Worm (Caenorhabditis elegans) whole organism, L1 larva: ENCODE results near the gene AH10.2.

Source experiments
- C16A3.4 ChIP-seq: fragments of 150-350 bp; optimal IDR thresholded peaks from 2 replicates; lab custom pipeline; 2014; ENCODE audit warnings: missing biosample characterization, missing genetic modification characterization
- Y116A8C.19 ChIP-seq: sonication (generic microtip); optimal IDR thresholded peaks from 2 replicates; lab custom pipeline; 2016; ENCODE audit warnings: missing compliant biosample characterization, missing genetic modification characterization, borderline replicate concordance
- alr-1 ChIP-seq: fragments of 200-800 bp; sonication (Bioruptor generic); optimal IDR thresholded peaks from 2 replicates; lab custom pipeline; 2018; ENCODE audit warnings: borderline replicate concordance, mild to moderate bottlenecking, missing genetic modification characterization, missing compliant biosample characterization
- aly-2 ChIP-seq: fragments of 150-350 bp; optimal IDR thresholded peaks from 2 replicates; lab custom pipeline; 2014; ENCODE audit warnings: missing biosample characterization, missing genetic modification characterization
- ama-1 ChIP-seq: fragments of 150-350 bp; optimal IDR thresholded peaks from 2 replicates; lab custom pipeline; 2014
- blmp-1 ChIP-seq: fragments of 150-350 bp; optimal IDR thresholded peaks from 2 replicates; lab custom pipeline; 2014; ENCODE audit warnings: missing biosample characterization, missing genetic modification characterization
- ceh-63 ChIP-seq: fragments of 200-800 bp; sonication (Bioruptor generic); optimal IDR thresholded peaks from 2 replicates; lab custom pipeline; 2018; ENCODE audit warnings: mild to moderate bottlenecking, missing genetic modification characterization, missing compliant biosample characterization
- ceh-82 ChIP-seq, 3 experiments: fragments of 150-350 bp in 1 of 3; sonication (generic microtip) in 2 of 3; optimal IDR thresholded peaks; 2 replicates each; lab custom pipeline; 2014 to 2017; ENCODE audit warnings: missing biosample characterization in 3 of 3, missing genetic modification characterization in 3 of 3
- ceh-88 ChIP-seq: fragments of 200-800 bp; sonication (Bioruptor generic); IDR thresholded peaks from 2 replicates; pipeline ENCODE4 v1.3.6; 2022; ENCODE audit warnings: missing genetic modification characterization, missing compliant biosample characterization
- ceh-90 ChIP-seq: sonication (generic microtip); optimal IDR thresholded peaks from 2 replicates; lab custom pipeline; 2016; ENCODE audit warnings: missing genetic modification characterization, missing compliant biosample characterization
- dpl-1 ChIP-seq, 3 experiments: fragments of 150-350 bp in 2 of 3; sonication (generic microtip) in 1 of 3; optimal IDR thresholded peaks; 2 replicates each; lab custom pipeline; 2014 to 2017; ENCODE audit warnings: missing biosample characterization in 3 of 3, missing genetic modification characterization in 3 of 3, missing genetic modification reagents in 3 of 3
- dsc-1 ChIP-seq: sonication (generic microtip); optimal IDR thresholded peaks from 2 replicates; lab custom pipeline; 2016; ENCODE audit warnings: mild to moderate bottlenecking, missing genetic modification characterization, missing compliant biosample characterization
- efl-1 ChIP-seq, 4 experiments: fragments of 150-350 bp; optimal IDR thresholded peaks in 3 of 4; peaks in 1 of 4; 1 replicate in 1 of 4; 2 replicates in 3 of 4; lab custom pipeline; 2014; ENCODE audit warnings: missing biosample characterization in 2 of 4, missing genetic modification characterization in 2 of 4, missing genetic modification reagents in 2 of 4
- elt-2 ChIP-seq: sonication (generic microtip); optimal IDR thresholded peaks from 2 replicates; lab custom pipeline; 2016; ENCODE audit warnings: missing genetic modification characterization, mild to moderate bottlenecking, inconsistent platforms, missing compliant biosample characterization, missing genetic modification reagents
- elt-3 ChIP-seq, 6 experiments: fragments of 150-350 bp in 1 of 6; sonication (generic microtip); optimal IDR thresholded peaks; 2 replicates each; lab custom pipeline; 2017 to 2018; ENCODE audit warnings: missing biosample characterization in 6 of 6, missing genetic modification characterization in 6 of 6, inconsistent platforms in 1 of 6
- fkh-10 ChIP-seq: sonication (generic microtip); optimal IDR thresholded peaks from 2 replicates; lab custom pipeline; 2017; ENCODE audit warnings: missing biosample characterization, missing genetic modification reagents, missing genetic modification characterization
- fkh-4 ChIP-seq: sonication (generic microtip); optimal IDR thresholded peaks from 2 replicates; lab custom pipeline; 2016; ENCODE audit warnings: missing compliant biosample characterization, missing genetic modification characterization, borderline replicate concordance
- irx-1 ChIP-seq: sonication (generic microtip); optimal IDR thresholded peaks from 2 replicates; lab custom pipeline; 2016; ENCODE audit warnings: missing genetic modification characterization, missing compliant biosample characterization
- isw-1 ChIP-seq: fragments of 200-800 bp; sonication (Bioruptor generic); IDR thresholded peaks from 2 replicates; pipeline ENCODE4 v1.3.6; 2022; ENCODE audit warnings: missing genetic modification characterization, missing compliant biosample characterization
- lin-15B ChIP-seq: fragments of 150-350 bp; sonication (generic microtip); optimal IDR thresholded peaks from 3 replicates; lab custom pipeline; 2014; ENCODE audit warnings: missing biosample characterization, missing genetic modification characterization
- lin-35 ChIP-seq, 2 experiments: fragments of 150-350 bp; optimal IDR thresholded peaks; 2 replicates each; lab custom pipeline; 2014; ENCODE audit warnings: missing biosample characterization in 2 of 2, missing genetic modification characterization in 2 of 2, missing genetic modification reagents in 2 of 2
- lsy-2 ChIP-seq, 2 experiments: fragments of 150-350 bp; optimal IDR thresholded peaks; 2 replicates each; lab custom pipeline; 2014; ENCODE audit warnings: missing biosample characterization in 2 of 2, missing genetic modification characterization in 2 of 2
- nhr-11 ChIP-seq: fragments of 150-350 bp; optimal IDR thresholded peaks from 2 replicates; lab custom pipeline; 2014; ENCODE audit warnings: missing biosample characterization, missing genetic modification characterization
- nhr-12 ChIP-seq: sonication (generic microtip); optimal IDR thresholded peaks from 2 replicates; lab custom pipeline; 2017; ENCODE audit warnings: missing biosample characterization, missing genetic modification characterization
- nhr-19 ChIP-seq: fragments of 200-800 bp; sonication (Bioruptor generic); conservative IDR thresholded peaks from 2 replicates; pipeline ENCODE4 v1.3.6; 2022; ENCODE audit warnings: missing genetic modification characterization, missing compliant biosample characterization
- nhr-237 ChIP-seq: fragments of 150-350 bp; optimal IDR thresholded peaks from 2 replicates; lab custom pipeline; 2014; ENCODE audit warnings: missing biosample characterization, missing genetic modification characterization
- nhr-76 ChIP-seq: sonication (generic microtip); optimal IDR thresholded peaks from 2 replicates; lab custom pipeline; 2017; ENCODE audit warnings: missing biosample characterization, missing genetic modification characterization
- nhr-85 ChIP-seq: sonication (generic microtip); peaks from one replicate; lab custom pipeline; 2016; ENCODE audit warnings: missing genetic modification characterization, inconsistent platforms, missing compliant biosample characterization
- pag-3 ChIP-seq: sonication (generic microtip); optimal IDR thresholded peaks from 2 replicates; lab custom pipeline; 2017; ENCODE audit warnings: missing genetic modification characterization, mild to moderate bottlenecking, missing compliant biosample characterization, antibody characterized with exemption, borderline replicate concordance; ENCODE audit not compliant: insufficient read depth
- pax-3 ChIP-seq: fragments of 200-800 bp; sonication (Bioruptor generic); optimal IDR thresholded peaks from 2 replicates; lab custom pipeline; 2018; ENCODE audit warnings: mild to moderate bottlenecking, missing genetic modification characterization, moderate library complexity, missing compliant biosample characterization
- pqm-1 ChIP-seq: sonication (generic microtip); optimal IDR thresholded peaks from 3 replicates; lab custom pipeline; 2017; ENCODE audit warnings: missing biosample characterization, missing genetic modification characterization
- rnt-1 ChIP-seq: sonication (generic microtip); optimal IDR thresholded peaks from 2 replicates; lab custom pipeline; 2016; ENCODE audit warnings: mild to moderate bottlenecking, missing genetic modification characterization, moderate library complexity, missing compliant biosample characterization
- skn-1 ChIP-seq: fragments of 150-350 bp; optimal IDR thresholded peaks from 2 replicates; lab custom pipeline; 2014; ENCODE audit warnings: missing biosample characterization, missing genetic modification characterization
- snpc-4 ChIP-seq: fragments of 150-350 bp; optimal IDR thresholded peaks from 2 replicates; lab custom pipeline; 2014; ENCODE audit warnings: missing biosample characterization, missing genetic modification characterization
- snu-23 ChIP-seq: sonication (generic microtip); optimal IDR thresholded peaks from 2 replicates; lab custom pipeline; 2016; ENCODE audit warnings: missing genetic modification characterization, missing compliant biosample characterization
- sox-4 ChIP-seq: sonication (generic microtip); optimal IDR thresholded peaks from 2 replicates; lab custom pipeline; 2016; ENCODE audit warnings: missing genetic modification characterization, missing compliant biosample characterization
- swsn-7 ChIP-seq: sonication (generic microtip); optimal IDR thresholded peaks from 2 replicates; lab custom pipeline; 2016; ENCODE audit warnings: missing genetic modification characterization, missing compliant biosample characterization
- tlp-1 ChIP-seq: fragments of 150-350 bp; optimal IDR thresholded peaks from 2 replicates; lab custom pipeline; 2014; ENCODE audit warnings: missing biosample characterization, missing genetic modification characterization
- unc-98 ChIP-seq: fragments of 200-800 bp; sonication (Bioruptor generic); IDR thresholded peaks from 2 replicates; pipeline ENCODE4 v1.3.6; 2022; ENCODE audit warnings: missing genetic modification characterization, missing compliant biosample characterization
- vab-15 ChIP-seq: sonication (generic microtip); optimal IDR thresholded peaks from 2 replicates; lab custom pipeline; 2017; ENCODE audit warnings: missing genotype, mild to moderate bottlenecking, missing genetic modification characterization, missing compliant biosample characterization
- zag-1 ChIP-seq: fragments of 150-350 bp; optimal IDR thresholded peaks from 2 replicates; lab custom pipeline; 2014; ENCODE audit warnings: missing biosample characterization, missing genetic modification characterization

Gene AH10.2

DNA sequence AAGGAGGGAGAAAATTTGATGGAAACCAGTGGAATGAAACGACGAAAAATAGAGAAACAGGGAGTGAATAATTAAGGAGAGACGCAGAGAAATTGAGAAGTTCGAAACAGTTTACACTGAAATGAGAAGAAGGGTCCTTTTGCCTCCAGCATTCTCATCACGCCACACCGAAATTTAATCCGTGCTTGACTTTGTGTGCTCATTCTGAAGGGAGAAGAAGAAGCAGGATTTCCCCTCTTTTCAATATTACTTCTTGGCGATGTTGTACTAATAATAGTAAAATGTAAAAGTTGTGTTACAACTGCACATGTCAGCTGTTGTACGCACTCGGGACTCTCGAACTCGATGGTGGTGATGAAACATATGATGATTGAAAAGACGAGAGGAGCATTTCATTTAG is 3.0 kb upstream of the AH10.2 start (continued):
- TF ChIP-seq nhr-19 (GFP tag; lab: Robert Waterston, UW) (no peak; the same call in 1 of the 2 replicates), fkh-4 (peak; percentile 38), lsy-2 (tag; optimal IDR thresholded peaks at IDR 0.05; lab: Kevin White, UChicago) (no peak), aly-2 (tag; lab: Kevin White, UChicago) (no peak), ceh-82 (tag; optimal IDR thresholded peaks at IDR 0.05; lab: Kevin White, UChicago) (no peak), isw-1 (GFP tag; lab: Robert Waterston, UW) (no peak), pqm-1 (tag; lab: Kevin White, UChicago) (no peak), efl-1 (optimal IDR thresholded peaks at IDR 0.05; lab: Kevin White, UChicago) (peak in 1 of 2 experiments; percentile 7), efl-1 (GFP tag; optimal IDR thresholded peaks at IDR 0.05 in 1 of 2; lab: Kevin White, UChicago) (peak in 1 of 2 experiments; percentile 3), ceh-90 (tag; lab: Kevin White, UChicago) (no peak), ceh-63 (GFP tag; lab: Kevin White, UChicago) (no peak), vab-15 (tag; lab: Kevin White, UChicago) (no peak), rnt-1 (tag; lab: Kevin White, UChicago) (peak; percentile 23), sox-4 (no peak), C16A3.4 (tag; lab: Kevin White, UChicago) (no peak), swsn-7 (tag; lab: Kevin White, UChicago) (no peak)

- TF ChIP-seq blmp-1 (tag; lab: Kevin White, UChicago), result no peak
- TF ChIP-seq elt-2, result peak; percentile 61
Observed at ce11 chrV:14160698-14161097, 4.1 kb downstream of the AH10.2 start, which contains the start of gene cest-1.2. TSS of gene cest-1.2 (minus strand) at chrV:14160862.

DNA sequence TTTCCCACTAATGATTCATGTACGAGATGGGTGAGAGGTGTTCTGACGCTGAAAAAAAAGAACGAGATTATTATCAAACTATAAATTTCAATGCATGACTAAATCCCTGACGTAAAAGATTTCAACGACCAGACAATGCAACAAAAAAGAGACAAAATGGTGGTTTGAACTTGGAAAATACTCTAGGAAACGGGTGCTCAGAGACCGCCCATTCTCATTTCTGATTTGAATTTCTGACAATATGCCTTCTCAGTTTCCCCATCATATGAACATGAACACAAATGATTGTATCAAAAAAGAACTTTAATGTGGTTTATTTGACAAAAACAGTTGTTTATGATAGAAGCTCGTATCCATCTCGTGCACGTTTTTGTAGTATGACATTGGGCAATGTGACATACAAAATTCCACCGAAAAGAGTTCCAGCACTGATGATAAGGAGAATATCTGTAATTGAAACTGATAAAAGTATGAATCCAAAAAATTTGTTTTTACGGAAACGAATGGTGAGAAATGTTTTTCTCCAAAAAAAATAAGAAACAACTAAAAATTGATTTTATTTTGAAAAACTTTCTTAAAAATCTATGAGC is 6.5 kb downstream of the AH10.2 start, which contains the start of gene srd-26:
srd-26 (minus strand) TSS at position 51 of the 590 bp plus-strand sequence.
- TF ChIP-seq ceh-88 (no peak), rnt-1 (tag; lab: Kevin White, UChicago) (no peak), ceh-63 (GFP tag; lab: Kevin White, UChicago) (no peak), unc-98 (no peak), snu-23 (GFP tag; lab: Kevin White, UChicago) (no peak), nhr-85 (tag; lab: Kevin White, UChicago) (no peak), fkh-10 (GFP tag; lab: Kevin White, UChicago) (no peak), elt-3 (tag; optimal IDR thresholded peaks at IDR 0.05; lab: Kevin White, UChicago) (no peak), nhr-12 (tag; lab: Kevin White, UChicago) (no peak), lin-35 (GFP tag; optimal IDR thresholded peaks at IDR 0.05; lab: Kevin White, UChicago) (no peak), nhr-237 (tag; lab: Kevin White, UChicago) (no peak), nhr-11 (tag; lab: Kevin White, UChicago) (no peak), irx-1 (tag; lab: Kevin White, UChicago) (no peak), lin-15B (no peak), nhr-76 (no peak)

- TF ChIP-seq ceh-63 (GFP tag; lab: Kevin White, UChicago) (no peak), pag-3 (tag; lab: Kevin White, UChicago) (no peak), nhr-19 (GFP tag; lab: Robert Waterston, UW) (no peak), skn-1 (tag; lab: Kevin White, UChicago) (no peak), dpl-1 (GFP tag; optimal IDR thresholded peaks at IDR 0.05; lab: Kevin White, UChicago) (no peak), tlp-1 (tag; lab: Kevin White, UChicago) (no peak), pax-3 (no peak), pqm-1 (tag; lab: Kevin White, UChicago) (no peak), ceh-88 (no peak), ama-1 (lab: Kevin White, UChicago) (no peak), zag-1 (tag; lab: Kevin White, UChicago) (no peak), Y116A8C.19 (tag; lab: Kevin White, UChicago) (no peak), nhr-85 (tag; lab: Kevin White, UChicago) (no peak), dsc-1 (tag; lab: Kevin White, UChicago) (no peak), alr-1 (no peak), snpc-4 (tag; lab: Kevin White, UChicago) (no peak), fkh-10 (GFP tag; lab: Kevin White, UChicago) (no peak)
Observed at ce11 chrV:14165745-14166144, 9.2 kb downstream of the AH10.2 start.
